Fruit fly (Drosophila melanogaster) whole organism: Measurements from ENCODE around the gene Adi1.

Experiments used
- CG8478 ChIP-seq: fragments of >200 bp; optimal IDR thresholded peaks from 2 replicates; lab custom pipeline; 2018; ENCODE audit warnings: inconsistent platforms
- Dll ChIP-seq: fragments of >200 bp; optimal IDR thresholded peaks from 2 replicates; lab custom pipeline; 2017
- pan ChIP-seq: fragments of >200 bp; optimal IDR thresholded peaks from 2 replicates; lab custom pipeline; 2017
- psq ChIP-seq: fragments of >200 bp; optimal IDR thresholded peaks from 2 replicates; lab custom pipeline; 2017
- usp ChIP-seq: fragments of >200 bp; optimal IDR thresholded peaks from 2 replicates; lab custom pipeline; 2017; ENCODE audit warnings: missing biosample characterization, missing genetic modification characterization, mixed read lengths

- TF ChIP-seq pan (lab: Kevin White, UChicago) (no peak), psq (lab: Kevin White, UChicago) (no peak), Dll (lab: Kevin White, UChicago) (no peak), CG8478 (lab: Kevin White, UChicago) (no peak), usp (GFP tag; lab: Kevin White, UChicago) (no peak)
Observed at dm6 chr3L:10678545-10679067, 15.4 kb downstream of the Adi1 start.
